Fruit fly (Drosophila melanogaster) whole organism, prepupa: ENCODE results near the gene vrs.

Source experiments
- Blimp-1 ChIP-seq: fragments of 200-800 bp; sonication (Bioruptor generic); optimal IDR thresholded peaks from 3 replicates; lab custom pipeline; 2017; ENCODE audit warnings: missing biosample characterization, missing genetic modification characterization, mild to moderate bottlenecking, moderate library complexity, missing genetic modification reagents
- CG10669 ChIP-seq: fragments of 200-800 bp; sonication (Bioruptor generic); optimal IDR thresholded peaks from 3 replicates; lab custom pipeline; 2018; ENCODE audit warnings: missing biosample characterization, mild to moderate bottlenecking, missing genetic modification characterization, moderate library complexity
- CG15336 ChIP-seq: fragments of 200-800 bp; sonication (Bioruptor generic); IDR thresholded peaks from 2 replicates; pipeline ENCODE4 v1.3.6; 2022; ENCODE audit warnings: missing biosample characterization, missing genetic modification characterization
- CG1621 ChIP-seq: fragments of 200-800 bp; sonication (Bioruptor generic); optimal IDR thresholded peaks from 3 replicates; lab custom pipeline; 2018; ENCODE audit warnings: missing biosample characterization, mild to moderate bottlenecking, missing genetic modification characterization
- CG16779 ChIP-seq: fragments of 200-800 bp; sonication (Bioruptor generic); optimal IDR thresholded peaks from 3 replicates; lab custom pipeline; 2017; ENCODE audit warnings: missing biosample characterization, mild to moderate bottlenecking, missing genetic modification characterization
- CG3032 ChIP-seq: fragments of 200-800 bp; optimal IDR thresholded peaks from 2 replicates; lab custom pipeline; 2019; ENCODE audit warnings: missing biosample characterization, mild to moderate bottlenecking, missing genetic modification characterization, moderate library complexity
- CG31627 ChIP-seq: fragments of 200-800 bp; sonication (Bioruptor generic); optimal IDR thresholded peaks from 3 replicates; lab custom pipeline; 2016; ENCODE audit warnings: missing biosample characterization, missing genetic modification characterization
- CG32006 ChIP-seq: fragments of 200-800 bp; sonication (Bioruptor generic); optimal IDR thresholded peaks from 3 replicates; lab custom pipeline; 2017; ENCODE audit warnings: missing biosample characterization, mild to moderate bottlenecking, missing genetic modification characterization
- CG34406 ChIP-seq: fragments of 200-800 bp; sonication (Bioruptor generic); optimal IDR thresholded peaks from 3 replicates; lab custom pipeline; 2016; ENCODE audit warnings: missing biosample characterization, missing genetic modification characterization
- CG3919 ChIP-seq: fragments of 200-800 bp; sonication (Bioruptor generic); optimal IDR thresholded peaks from 3 replicates; lab custom pipeline; 2016; ENCODE audit warnings: missing biosample characterization, missing genetic modification characterization
- CG6163 ChIP-seq: fragments of 200-800 bp; sonication (Bioruptor generic); IDR thresholded peaks from 3 replicates; pipeline ENCODE4 v1.3.6; 2022; ENCODE audit warnings: missing biosample characterization, missing genetic modification characterization
- CG6276 ChIP-seq: fragments of 200-800 bp; sonication (Bioruptor generic); optimal IDR thresholded peaks from 2 replicates; lab custom pipeline; 2017; ENCODE audit warnings: missing biosample characterization, mild to moderate bottlenecking, missing genetic modification characterization
- CG6792 ChIP-seq: fragments of 200-800 bp; sonication (Bioruptor generic); optimal IDR thresholded peaks from 3 replicates; lab custom pipeline; 2016; ENCODE audit warnings: missing biosample characterization, missing genetic modification characterization
- CG7368 ChIP-seq: fragments of 200-800 bp; sonication (Bioruptor generic); optimal IDR thresholded peaks from 3 replicates; lab custom pipeline; 2016; ENCODE audit warnings: missing biosample characterization, missing genetic modification characterization
- CG8319 ChIP-seq: fragments of 200-800 bp; sonication (Bioruptor generic); optimal IDR thresholded peaks from 3 replicates; lab custom pipeline; 2016; ENCODE audit warnings: missing biosample characterization, missing genetic modification characterization
- CG8632 ChIP-seq: fragments of 200-800 bp; sonication (Bioruptor generic); optimal IDR thresholded peaks from 3 replicates; lab custom pipeline; 2016; ENCODE audit warnings: missing biosample characterization, missing genetic modification characterization
- CG9139 ChIP-seq: fragments of 200-800 bp; sonication (Bioruptor generic); optimal IDR thresholded peaks from 3 replicates; lab custom pipeline; 2017; ENCODE audit warnings: missing biosample characterization, mild to moderate bottlenecking, missing genetic modification characterization
- Eip75B ChIP-seq: fragments of 200-800 bp; sonication (Bioruptor generic); optimal IDR thresholded peaks from 3 replicates; lab custom pipeline; 2016; ENCODE audit warnings: missing biosample characterization, missing genetic modification characterization
- Eip78C ChIP-seq: fragments of 200-800 bp; sonication (Bioruptor generic); peaks from one replicate; lab custom pipeline; 2016; ENCODE audit warnings: missing biosample characterization, missing genetic modification characterization
- Eip93F ChIP-seq: fragments of 200-800 bp; sonication (Bioruptor generic); optimal IDR thresholded peaks from 2 replicates; lab custom pipeline; 2016; ENCODE audit warnings: missing biosample characterization, mild to moderate bottlenecking, missing genetic modification characterization
- Ets21C ChIP-seq: fragments of 200-800 bp; sonication (Bioruptor generic); optimal IDR thresholded peaks from 3 replicates; lab custom pipeline; 2016; ENCODE audit warnings: missing biosample characterization, missing genetic modification characterization
- Ets96B ChIP-seq: fragments of 200-800 bp; optimal IDR thresholded peaks from 2 replicates; lab custom pipeline; 2019; ENCODE audit warnings: missing biosample characterization, mild to moderate bottlenecking, missing genetic modification characterization, moderate library complexity
- Gug ChIP-seq: fragments of 200-800 bp; sonication (Bioruptor generic); IDR thresholded peaks from 2 replicates; pipeline ENCODE4 v1.3.6; 2022; ENCODE audit warnings: missing biosample characterization, missing genetic modification characterization
- Hr4 ChIP-seq: fragments of 200-800 bp; sonication (Bioruptor generic); optimal IDR thresholded peaks from 3 replicates; lab custom pipeline; 2016; ENCODE audit warnings: missing biosample characterization, missing genetic modification characterization
- Lpt ChIP-seq: fragments of 200-800 bp; sonication (Bioruptor generic); optimal IDR thresholded peaks from 3 replicates; lab custom pipeline; 2016; ENCODE audit warnings: missing biosample characterization, missing genetic modification characterization
- Met ChIP-seq: fragments of 200-800 bp; sonication (Bioruptor generic); optimal IDR thresholded peaks from 3 replicates; lab custom pipeline; 2016; ENCODE audit warnings: missing biosample characterization, missing genetic modification characterization
- OdsH ChIP-seq: fragments of 200-800 bp; sonication (Bioruptor generic); optimal IDR thresholded peaks from 3 replicates; lab custom pipeline; 2016; ENCODE audit warnings: missing biosample characterization, missing genetic modification characterization
- Smox ChIP-seq: fragments of 200-800 bp; sonication (Bioruptor generic); optimal IDR thresholded peaks from 3 replicates; lab custom pipeline; 2016; ENCODE audit warnings: missing biosample characterization, missing genetic modification characterization
- Sox102F ChIP-seq: fragments of 200-800 bp; sonication (Bioruptor generic); optimal IDR thresholded peaks from 2 replicates; lab custom pipeline; 2016; ENCODE audit warnings: missing biosample characterization, mild to moderate bottlenecking, missing genetic modification characterization
- Sox14 ChIP-seq: fragments of 200-800 bp; sonication (Bioruptor generic); optimal IDR thresholded peaks from 3 replicates; lab custom pipeline; 2016; ENCODE audit warnings: missing biosample characterization, missing genetic modification characterization
- achi ChIP-seq: fragments of 200-800 bp; sonication (Bioruptor generic); optimal IDR thresholded peaks from 3 replicates; lab custom pipeline; 2016; ENCODE audit warnings: missing biosample characterization, missing genetic modification characterization
- cyc ChIP-seq: fragments of 200-800 bp; sonication (Bioruptor generic); optimal IDR thresholded peaks from 3 replicates; lab custom pipeline; 2016; ENCODE audit warnings: missing biosample characterization, missing genetic modification characterization
- dac ChIP-seq: fragments of 200-800 bp; sonication (Bioruptor generic); optimal IDR thresholded peaks from 2 replicates; lab custom pipeline; 2017; ENCODE audit warnings: missing biosample characterization, mild to moderate bottlenecking, missing genetic modification characterization
- dsx ChIP-seq: fragments of 200-800 bp; optimal IDR thresholded peaks from 3 replicates; lab custom pipeline; 2019; ENCODE audit warnings: missing biosample characterization, mild to moderate bottlenecking, missing genetic modification characterization, moderate library complexity; ENCODE audit not compliant: poor library complexity, severe bottlenecking
- esn ChIP-seq: fragments of 200-800 bp; sonication (Bioruptor generic); optimal IDR thresholded peaks from 2 replicates; lab custom pipeline; 2016; ENCODE audit warnings: missing biosample characterization, mild to moderate bottlenecking, missing genetic modification characterization, moderate library complexity
- fkh ChIP-seq: fragments of 200-800 bp; sonication (Bioruptor generic); optimal IDR thresholded peaks from 3 replicates; lab custom pipeline; 2017; ENCODE audit warnings: missing biosample characterization, mild to moderate bottlenecking, missing genetic modification characterization, moderate library complexity
- lz ChIP-seq: fragments of 200-800 bp; sonication (Bioruptor generic); optimal IDR thresholded peaks from 3 replicates; lab custom pipeline; 2016; ENCODE audit warnings: missing biosample characterization, missing genetic modification characterization
- pdm3 ChIP-seq: fragments of 200-800 bp; sonication (Bioruptor generic); optimal IDR thresholded peaks from 3 replicates; lab custom pipeline; 2016; ENCODE audit warnings: missing biosample characterization, missing genetic modification characterization
- svp ChIP-seq: fragments of 200-800 bp; sonication (Bioruptor generic); peaks from one replicate; lab custom pipeline; 2016; ENCODE audit warnings: missing biosample characterization, missing genetic modification characterization
- topi ChIP-seq: fragments of 200-800 bp; sonication (Bioruptor generic); optimal IDR thresholded peaks from 3 replicates; lab custom pipeline; 2016; ENCODE audit warnings: missing biosample characterization, missing genetic modification characterization

Gene vrs

dm6 chr3R:12433764-12434163 is 13.7 kb upstream of the vrs start, which contains the start of the genes Aos1 and Srlp:
TSS of gene Aos1 (minus strand) at chr3R:12433822.
TSS of gene Srlp (plus strand) at chr3R:12434098.
- TF ChIP-seq Met (GFP tag; lab: Kevin White, UChicago) (no peak), dac (GFP tag; lab: Kevin White, UChicago) (no peak), CG1621 (tag; lab: Kevin White, UChicago) (no peak), CG15336 (no peak), dsx (GFP tag; lab: Kevin White, UChicago) (peak; percentile 45), achi (GFP tag; lab: Kevin White, UChicago) (no peak), CG6276 (GFP tag; lab: Kevin White, UChicago) (no peak), Sox14 (GFP tag; lab: Kevin White, UChicago) (peak; percentile 52), pdm3 (no peak), Eip78C (GFP tag; lab: Kevin White, UChicago) (peak; percentile 47), Sox102F (no peak), Lpt (GFP tag; lab: Kevin White, UChicago) (peak; percentile 14), Smox (GFP tag; lab: Kevin White, UChicago) (no peak), CG6163 (GFP tag; lab: Robert Waterston, UW) (no peak), CG7368 (GFP tag; lab: Kevin White, UChicago) (no peak), CG8632 (GFP tag; lab: Kevin White, UChicago) (no peak), CG31627 (GFP tag; lab: Kevin White, UChicago) (no peak), lz (GFP tag; lab: Kevin White, UChicago) (peak; percentile 2), Ets96B (tag; lab: Kevin White, UChicago) (peak; percentile 35), Eip93F (GFP tag; lab: Kevin White, UChicago) (no peak), esn (peak; percentile 43), CG8319 (GFP tag; lab: Kevin White, UChicago) (peak; percentile 10), CG9139 (GFP tag; lab: Kevin White, UChicago) (no peak), CG3032 (tag; lab: Kevin White, UChicago) (peak; percentile 70), Eip75B (no peak), CG6792 (GFP tag; lab: Kevin White, UChicago) (no peak), cyc (GFP tag; lab: Kevin White, UChicago) (no peak), Gug (no peak), topi (GFP tag; lab: Kevin White, UChicago) (peak; percentile 14)

dm6 chr3R:12435948-12436347 is 11.5 kb upstream of the vrs start, which contains the start of gene Desat2:
TSS of gene Desat2 (plus strand) at chr3R:12436248.
- TF ChIP-seq CG8319 (GFP tag; lab: Kevin White, UChicago) (no peak), Lpt (GFP tag; lab: Kevin White, UChicago) (no peak), CG15336 (no peak), CG1621 (tag; lab: Kevin White, UChicago) (no peak), CG9139 (GFP tag; lab: Kevin White, UChicago) (no peak), Blimp-1 (GFP tag; lab: Kevin White, UChicago) (no peak), OdsH (GFP tag; lab: Kevin White, UChicago) (no peak), Eip75B (no peak), CG3032 (tag; lab: Kevin White, UChicago) (no peak)
- TF ChIP-seq, all 60 proteins: peak for 0

dm6 chr3R:12439039-12439400 is 8.4 kb upstream of the vrs start, which contains the start of the genes CG17207 and CG46427:
TSS of gene CG17207 (minus strand) at chr3R:12439139.
TSS of gene CG46427 (minus strand) at chr3R:12439139.
- no peak for TF ChIP-seq svp
- TF ChIP-seq CG8632 (GFP tag; lab: Kevin White, UChicago) = no peak
- no peak for TF ChIP-seq CG3919
- no peak for TF ChIP-seq Ets21C (GFP tag; lab: Kevin White, UChicago)
- TF ChIP-seq CG32006 (GFP tag; lab: Kevin White, UChicago) = no peak
- no peak for TF ChIP-seq CG16779
- no peak for TF ChIP-seq fkh (GFP tag; lab: Kevin White, UChicago)
- TF ChIP-seq CG6792 (GFP tag; lab: Kevin White, UChicago) = no peak
- no peak for TF ChIP-seq cyc (GFP tag; lab: Kevin White, UChicago)
- no peak for TF ChIP-seq Eip93F (GFP tag; lab: Kevin White, UChicago)
- TF ChIP-seq CG10669 (GFP tag; lab: Kevin White, UChicago) = no peak
- TF ChIP-seq Hr4 (GFP tag; lab: Kevin White, UChicago) = no peak
- no peak for TF ChIP-seq CG34406 (GFP tag; lab: Kevin White, UChicago)
- TF ChIP-seq, all 60 proteins: peak for 0
